In the genomic region with DNA sequence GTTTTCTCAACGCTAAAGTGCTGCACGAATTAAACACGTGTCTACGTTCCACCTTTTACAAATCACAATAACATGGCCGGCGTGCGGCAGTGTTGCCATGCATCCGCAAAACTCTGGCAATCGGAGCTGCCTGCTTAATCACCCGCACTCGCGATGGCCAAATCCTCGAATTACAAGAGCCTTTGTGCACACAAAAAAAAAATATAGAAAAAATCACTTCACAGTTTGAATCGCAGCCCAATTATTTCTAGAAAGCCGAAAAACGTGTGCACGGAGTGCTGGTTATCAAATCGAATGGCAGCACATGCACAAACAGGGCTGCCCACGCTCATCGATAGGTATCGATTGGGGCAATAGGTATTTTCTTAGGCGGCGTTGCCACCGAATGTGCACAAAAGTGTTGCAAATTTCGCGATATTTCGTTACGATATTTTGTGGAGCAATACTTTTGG, we compare ENCODE assay signal across 5 fruit fly cellular contexts.
TF ChIP-seq lines count a peak whose summit lies in the region.

A gene (minus strand): TSS at position 300 of the 452 bp plus-strand sequence.

- TF ChIP-seq CTCF in whole organism, embryonic (GFP tag; optimal IDR thresholded peaks at IDR 0.05; lab: Kevin White, UChicago) = peak; percentile 17

TF ChIP-seq in whole organism, adult, 20 proteins besides CTCF, POLR2A, EP300 and RAD21 (continues in another document):
- no peak for TF ChIP-seq pad (GFP tag; optimal IDR thresholded peaks at IDR 0.05; lab: Kevin White, UChicago)
- no peak for TF ChIP-seq cnc (optimal IDR thresholded peaks at IDR 0.05; lab: Kevin White, UChicago)
- TF ChIP-seq tj (GFP tag; optimal IDR thresholded peaks at IDR 0.05; lab: Kevin White, UChicago) = no peak
- peak; percentile 98 for TF ChIP-seq Mnt (GFP tag; optimal IDR thresholded peaks at IDR 0.05; lab: Kevin White, UChicago)
- TF ChIP-seq Crg-1 (GFP tag; optimal IDR thresholded peaks at IDR 0.05; lab: Kevin White, UChicago) = peak; percentile 58
- peak; percentile 48 for TF ChIP-seq CG11617 (GFP tag; optimal IDR thresholded peaks at IDR 0.05; lab: Kevin White, UChicago)
- TF ChIP-seq CG1620 (GFP tag; optimal IDR thresholded peaks at IDR 0.05; lab: Kevin White, UChicago) = peak; percentile 54
- TF ChIP-seq bab1 (GFP tag; optimal IDR thresholded peaks at IDR 0.05; lab: Kevin White, UChicago) = no peak
- TF ChIP-seq toe (GFP tag; optimal IDR thresholded peaks at IDR 0.05; lab: Kevin White, UChicago) = no peak
- peak; percentile 21 for TF ChIP-seq CG7101 (tag; optimal IDR thresholded peaks at IDR 0.05; lab: Kevin White, UChicago)
- no peak for TF ChIP-seq CG12768 (GFP tag; optimal IDR thresholded peaks at IDR 0.05; lab: Kevin White, UChicago)
- no peak for TF ChIP-seq Clk (GFP tag; optimal IDR thresholded peaks at IDR 0.05; lab: Kevin White, UChicago)
- peak; percentile 74 for TF ChIP-seq Hr96 (GFP tag; optimal IDR thresholded peaks at IDR 0.05; lab: Kevin White, UChicago)
- no peak for TF ChIP-seq cic (GFP tag; optimal IDR thresholded peaks at IDR 0.05; lab: Kevin White, UChicago)
- peak; percentile 31 for TF ChIP-seq ovo (GFP tag; optimal IDR thresholded peaks at IDR 0.05; lab: Kevin White, UChicago)
- no peak for TF ChIP-seq kay (GFP tag; lab: Kevin White, UChicago; ENCODE audit: borderline replicate concordance)
- TF ChIP-seq CG14711 (tag; optimal IDR thresholded peaks at IDR 0.05; lab: Kevin White, UChicago) = peak; percentile 97

TF ChIP-seq in whole organism, embryonic, 481 proteins besides CTCF, POLR2A, EP300 and RAD21 (continues in another document):
- TF ChIP-seq nom (GFP tag; optimal IDR thresholded peaks at IDR 0.05; lab: Kevin White, UChicago) (no peak), CG6813 (GFP tag; optimal IDR thresholded peaks at IDR 0.05; lab: Kevin White, UChicago) (no peak), CG3065 (GFP tag; optimal IDR thresholded peaks at IDR 0.05; lab: Kevin White, UChicago) (no peak), CG33557 (GFP tag; optimal IDR thresholded peaks at IDR 0.05; lab: Kevin White, UChicago) (no peak), dm (GFP tag; optimal IDR thresholded peaks at IDR 0.05; lab: Kevin White, UChicago) (peak; percentile 92), Sry-δ (GFP tag; optimal IDR thresholded peaks at IDR 0.05; lab: Kevin White, UChicago) (peak; percentile 88), CG1602 (GFP tag; optimal IDR thresholded peaks at IDR 0.05; lab: Kevin White, UChicago) (peak; percentile 19), pnt (GFP tag; optimal IDR thresholded peaks at IDR 0.05; lab: Kevin White, UChicago) (no peak), Hr3 (GFP tag; optimal IDR thresholded peaks at IDR 0.05; lab: Kevin White, UChicago) (no peak), al (GFP tag; IDR thresholded peaks at IDR 0.05; lab: Robert Waterston, UW) (no peak), sd (tag; optimal IDR thresholded peaks at IDR 0.05; lab: Kevin White, UChicago) (peak; percentile 11), Ptx1 (GFP tag; IDR thresholded peaks at IDR 0.05; lab: Robert Waterston, UW) (peak; percentile 47), CG3847 (GFP tag; IDR thresholded peaks at IDR 0.05; lab: Robert Waterston, UW) (peak; percentile 76), CG30431 (GFP tag; optimal IDR thresholded peaks at IDR 0.05; lab: Kevin White, UChicago) (no peak), CG31365 (tag; optimal IDR thresholded peaks at IDR 0.05; lab: Kevin White, UChicago) (no peak), corto (GFP tag; optimal IDR thresholded peaks at IDR 0.05; lab: Kevin White, UChicago) (no peak), zen2 (GFP tag; IDR thresholded peaks at IDR 0.05; lab: Robert Waterston, UW; ENCODE audit: partially characterized antibody) (peak; percentile 92), CG7745 (tag; optimal IDR thresholded peaks at IDR 0.05; lab: Kevin White, UChicago) (no peak)

TF ChIP-seq in whole organism, prepupa, 60 proteins besides CTCF, POLR2A, EP300 and RAD21:
- peak; percentile 22 for TF ChIP-seq CG1621 (tag; optimal IDR thresholded peaks at IDR 0.05; lab: Kevin White, UChicago)
- TF ChIP-seq CG31627 (GFP tag; optimal IDR thresholded peaks at IDR 0.05; lab: Kevin White, UChicago) = peak; percentile 43
- TF ChIP-seq Eip78C (GFP tag; lab: Kevin White, UChicago) = peak; percentile 62
- peak; percentile 60 for TF ChIP-seq svp (GFP tag; lab: Kevin White, UChicago)
- peak; percentile 16 for TF ChIP-seq topi (GFP tag; optimal IDR thresholded peaks at IDR 0.05; lab: Kevin White, UChicago)
- TF ChIP-seq achi (GFP tag; optimal IDR thresholded peaks at IDR 0.05; lab: Kevin White, UChicago) = peak; percentile 24
- TF ChIP-seq CG15336 (GFP tag; IDR thresholded peaks at IDR 0.05; lab: Robert Waterston, UW) = 0 out of 2 replicates have a peak, but pooled peaks have one; percentile 14
- TF ChIP-seq CG3919 (GFP tag; optimal IDR thresholded peaks at IDR 0.05; lab: Kevin White, UChicago) = no peak
- peak; percentile 18 for TF ChIP-seq fkh (GFP tag; optimal IDR thresholded peaks at IDR 0.05; lab: Kevin White, UChicago)
- TF ChIP-seq Sox14 (GFP tag; optimal IDR thresholded peaks at IDR 0.05; lab: Kevin White, UChicago) = peak; percentile 23
- TF ChIP-seq spab (GFP tag; optimal IDR thresholded peaks at IDR 0.05; lab: Kevin White, UChicago) = no peak
- no peak for TF ChIP-seq cyc (GFP tag; optimal IDR thresholded peaks at IDR 0.05; lab: Kevin White, UChicago)
- TF ChIP-seq Hr39 (GFP tag; optimal IDR thresholded peaks at IDR 0.05; lab: Kevin White, UChicago) = peak; percentile 34
- TF ChIP-seq fd85E (GFP tag; optimal IDR thresholded peaks at IDR 0.05; lab: Kevin White, UChicago) = no peak
- TF ChIP-seq lz (GFP tag; optimal IDR thresholded peaks at IDR 0.05; lab: Kevin White, UChicago) = peak; percentile 1
TF ChIP-seq in whole organism, prepupa: peak in this region for 11.

TF ChIP-seq in whole organism, pupa, 21 proteins besides CTCF, POLR2A, EP300 and RAD21:
- TF ChIP-seq fd96Ca (GFP tag; IDR thresholded peaks at IDR 0.05; lab: Robert Waterston, UW) (0 out of 3 replicates have a peak, but pooled peaks have one; percentile 33), CG4496 (GFP tag; IDR thresholded peaks at IDR 0.05; lab: Robert Waterston, UW) (0 out of 3 replicates have a peak, but pooled peaks have one; percentile 46), CG34367 (tag; optimal IDR thresholded peaks at IDR 0.05; lab: Kevin White, UChicago) (no peak)

TF ChIP-seq in whole organism, wandering third instar larva, 38 proteins besides CTCF, POLR2A, EP300 and RAD21:
- no peak for TF ChIP-seq Vsx2 (GFP tag; optimal IDR thresholded peaks at IDR 0.05; lab: Kevin White, UChicago; ENCODE audit: partially characterized antibody)
- no peak for TF ChIP-seq usp (GFP tag; optimal IDR thresholded peaks at IDR 0.05; lab: Kevin White, UChicago)
- no peak for TF ChIP-seq psq (GFP tag; optimal IDR thresholded peaks at IDR 0.05; lab: Kevin White, UChicago)
- no peak for TF ChIP-seq lola (GFP tag; optimal IDR thresholded peaks at IDR 0.05; lab: Kevin White, UChicago)
- no peak for TF ChIP-seq dsf (GFP tag; optimal IDR thresholded peaks at IDR 0.05; lab: Kevin White, UChicago; ENCODE audit: borderline replicate concordance)
- TF ChIP-seq ey (GFP tag; optimal IDR thresholded peaks at IDR 0.05; lab: Kevin White, UChicago) = no peak
- no peak for TF ChIP-seq Sp1 (GFP tag; optimal IDR thresholded peaks at IDR 0.05; lab: Kevin White, UChicago)
- peak; percentile 46 for TF ChIP-seq Hnf4 (GFP tag; optimal IDR thresholded peaks at IDR 0.05; lab: Kevin White, UChicago)
- peak; percentile 15 for TF ChIP-seq br (GFP tag; optimal IDR thresholded peaks at IDR 0.05; lab: Kevin White, UChicago)
- no peak for TF ChIP-seq Hr78 (GFP tag; optimal IDR thresholded peaks at IDR 0.05; lab: Kevin White, UChicago)
- TF ChIP-seq tai (GFP tag; optimal IDR thresholded peaks at IDR 0.05; lab: Kevin White, UChicago) = no peak
- TF ChIP-seq h (GFP tag; optimal IDR thresholded peaks at IDR 0.05; lab: Kevin White, UChicago) = peak; percentile 37
- no peak for TF ChIP-seq brk (GFP tag; optimal IDR thresholded peaks at IDR 0.05; lab: Kevin White, UChicago)
- TF ChIP-seq Abd-B (GFP tag; optimal IDR thresholded peaks at IDR 0.05; lab: Kevin White, UChicago) = no peak
- peak in 1 of 2 experiments; percentile 12 for TF ChIP-seq foxo (GFP tag; optimal IDR thresholded peaks at IDR 0.05; lab: Kevin White, UChicago)
- TF ChIP-seq Dif (GFP tag; optimal IDR thresholded peaks at IDR 0.05; lab: Kevin White, UChicago; ENCODE audit: partially characterized antibody) = no peak
- TF ChIP-seq GATAd (GFP tag; optimal IDR thresholded peaks at IDR 0.05; lab: Kevin White, UChicago) = no peak
- TF ChIP-seq jim (GFP tag; optimal IDR thresholded peaks at IDR 0.05; lab: Kevin White, UChicago) = peak; percentile 27
- TF ChIP-seq dl (GFP tag; optimal IDR thresholded peaks at IDR 0.05; lab: Kevin White, UChicago; ENCODE audit: insufficient read depth in 1 of 2, partially characterized antibody in 2 of 2) = no peak
- TF ChIP-seq Hr83 (GFP tag; optimal IDR thresholded peaks at IDR 0.05; lab: Kevin White, UChicago; ENCODE audit: poor library complexity, severe bottlenecking) = no peak
- TF ChIP-seq CG9705 (GFP tag; optimal IDR thresholded peaks at IDR 0.05; lab: Kevin White, UChicago) = no peak
- no peak for TF ChIP-seq Mio (GFP tag; optimal IDR thresholded peaks at IDR 0.05; lab: Kevin White, UChicago)
- TF ChIP-seq dmrt93B (GFP tag; optimal IDR thresholded peaks at IDR 0.05; lab: Kevin White, UChicago) = peak; percentile 27
- peak; percentile 21 for TF ChIP-seq fru (GFP tag; optimal IDR thresholded peaks at IDR 0.05; lab: Kevin White, UChicago)
- no peak for TF ChIP-seq CG32264 (GFP tag; optimal IDR thresholded peaks at IDR 0.05; lab: Kevin White, UChicago)
- TF ChIP-seq Dfd (GFP tag; optimal IDR thresholded peaks at IDR 0.05; lab: Kevin White, UChicago) = no peak
- TF ChIP-seq sage (GFP tag; optimal IDR thresholded peaks at IDR 0.05; lab: Kevin White, UChicago) = no peak
- TF ChIP-seq woc (GFP tag; optimal IDR thresholded peaks at IDR 0.05; lab: Kevin White, UChicago) = no peak
- peak; percentile 17 for TF ChIP-seq rgr (GFP tag; optimal IDR thresholded peaks at IDR 0.05; lab: Kevin White, UChicago)
- peak; percentile 3 for TF ChIP-seq sv (GFP tag; optimal IDR thresholded peaks at IDR 0.05; lab: Kevin White, UChicago)
- no peak for TF ChIP-seq CrebA (GFP tag; optimal IDR thresholded peaks at IDR 0.05; lab: Kevin White, UChicago; ENCODE audit: borderline replicate concordance)
